Fruit fly (Drosophila melanogaster) whole organism, pupa: ENCODE data around the gene eIF3d2.

Source experiments
- CG10348 ChIP-seq: fragments of 200-800 bp; sonication (Bioruptor generic); IDR thresholded peaks from 2 replicates; pipeline ENCODE4 v1.3.6; 2022; ENCODE audit warnings: missing biosample characterization, missing genetic modification characterization
- CG12605 ChIP-seq: fragments of 200-800 bp; sonication (Bioruptor generic); IDR thresholded peaks from 2 replicates; pipeline ENCODE4 v1.3.6; 2022; ENCODE audit warnings: missing biosample characterization, missing genetic modification characterization
- CG13204 ChIP-seq: fragments of 200-800 bp; sonication (Bioruptor generic); optimal IDR thresholded peaks from 2 replicates; lab custom pipeline; 2018; ENCODE audit warnings: missing biosample characterization, mild to moderate bottlenecking, missing genetic modification characterization, moderate library complexity
- CG14655 ChIP-seq: fragments of 200-800 bp; sonication (Bioruptor generic); optimal IDR thresholded peaks from 3 replicates; lab custom pipeline; 2017; ENCODE audit warnings: mild to moderate bottlenecking, missing biosample characterization, missing genetic modification reagents, missing genetic modification characterization
- CG15710 ChIP-seq: fragments of 200-800 bp; sonication (Bioruptor generic); optimal IDR thresholded peaks from 2 replicates; lab custom pipeline; 2018; ENCODE audit warnings: missing biosample characterization, mild to moderate bottlenecking, missing genetic modification characterization, moderate library complexity
- CG17806 ChIP-seq: fragments of 200-800 bp; sonication (Bioruptor generic); optimal IDR thresholded peaks from 2 replicates; lab custom pipeline; 2018; ENCODE audit warnings: missing biosample characterization, mild to moderate bottlenecking, missing genetic modification characterization, moderate library complexity
- CG32121 ChIP-seq: fragments of 200-800 bp; sonication (Bioruptor generic); IDR thresholded peaks from 2 replicates; pipeline ENCODE4 v1.3.6; 2022; ENCODE audit warnings: missing biosample characterization, missing genetic modification characterization
- CG34367 ChIP-seq: fragments of 200-800 bp; sonication (Bioruptor generic); optimal IDR thresholded peaks from 2 replicates; lab custom pipeline; 2018; ENCODE audit warnings: missing biosample characterization, mild to moderate bottlenecking, missing genetic modification characterization
- CG4496 ChIP-seq: fragments of 200-800 bp; sonication (Bioruptor generic); IDR thresholded peaks from 3 replicates; pipeline ENCODE4 v1.3.6; 2022; ENCODE audit warnings: missing biosample characterization, missing genetic modification characterization
- CG8159 ChIP-seq: fragments of 200-800 bp; sonication (Bioruptor generic); optimal IDR thresholded peaks from 3 replicates; lab custom pipeline; 2018; ENCODE audit warnings: missing biosample characterization, mild to moderate bottlenecking, missing genetic modification characterization, moderate library complexity
- CG8301 ChIP-seq: fragments of 200-800 bp; sonication (Bioruptor generic); optimal IDR thresholded peaks from 2 replicates; lab custom pipeline; 2018; ENCODE audit warnings: missing biosample characterization, mild to moderate bottlenecking, missing genetic modification characterization
- CG9948 ChIP-seq: fragments of 200-800 bp; sonication (Bioruptor generic); optimal IDR thresholded peaks from 2 replicates; lab custom pipeline; 2018; ENCODE audit warnings: missing biosample characterization, mild to moderate bottlenecking, missing genetic modification characterization, moderate library complexity
- D1 ChIP-seq: fragments of 200-800 bp; sonication (Bioruptor generic); optimal IDR thresholded peaks from 2 replicates; lab custom pipeline; 2018; ENCODE audit warnings: missing biosample characterization, mild to moderate bottlenecking, missing genetic modification characterization, moderate library complexity
- EcR ChIP-seq: fragments of 200-800 bp; sonication (Bioruptor generic); optimal IDR thresholded peaks from 3 replicates; lab custom pipeline; 2019; ENCODE audit warnings: missing biosample characterization, missing genetic modification characterization, mild to moderate bottlenecking, moderate library complexity, missing genetic modification reagents
- Pif1A ChIP-seq: fragments of 200-800 bp; sonication (Bioruptor generic); optimal IDR thresholded peaks from 3 replicates; lab custom pipeline; 2016; ENCODE audit warnings: missing biosample characterization, missing genetic modification characterization
- Pif1B ChIP-seq: fragments of 200-800 bp; sonication (Bioruptor generic); optimal IDR thresholded peaks from 3 replicates; lab custom pipeline; 2016; ENCODE audit warnings: missing biosample characterization, missing genetic modification characterization
- Snoo ChIP-seq: fragments of 200-800 bp; sonication (Bioruptor generic); optimal IDR thresholded peaks from 3 replicates; lab custom pipeline; 2017; ENCODE audit warnings: missing biosample characterization, mild to moderate bottlenecking, missing genetic modification characterization, inconsistent platforms
- fd96Ca ChIP-seq: fragments of 200-800 bp; sonication (Bioruptor generic); IDR thresholded peaks from 3 replicates; pipeline ENCODE4 v1.3.6; 2022; ENCODE audit warnings: missing biosample characterization, missing genetic modification characterization
- gl ChIP-seq: fragments of 200-800 bp; sonication (Bioruptor generic); optimal IDR thresholded peaks from 2 replicates; lab custom pipeline; 2018; ENCODE audit warnings: missing biosample characterization, mild to moderate bottlenecking, missing genetic modification characterization
- rn ChIP-seq: fragments of 200-800 bp; sonication (Bioruptor generic); IDR thresholded peaks from 2 replicates; pipeline ENCODE4 v1.3.6; 2022; ENCODE audit warnings: missing biosample characterization, missing genetic modification characterization

Gene eIF3d2

dm6 chr3R:12194911-12195310 is at the start of gene eIF3d2, which contains the start of gene CG43450:
Gene eIF3d2, minus strand, starts transcription at chr3R:12195011.
Gene CG43450, plus strand, starts transcription at chr3R:12195294.
- TF ChIP-seq Pif1A (no peak), CG8301 (no peak)

DNA sequence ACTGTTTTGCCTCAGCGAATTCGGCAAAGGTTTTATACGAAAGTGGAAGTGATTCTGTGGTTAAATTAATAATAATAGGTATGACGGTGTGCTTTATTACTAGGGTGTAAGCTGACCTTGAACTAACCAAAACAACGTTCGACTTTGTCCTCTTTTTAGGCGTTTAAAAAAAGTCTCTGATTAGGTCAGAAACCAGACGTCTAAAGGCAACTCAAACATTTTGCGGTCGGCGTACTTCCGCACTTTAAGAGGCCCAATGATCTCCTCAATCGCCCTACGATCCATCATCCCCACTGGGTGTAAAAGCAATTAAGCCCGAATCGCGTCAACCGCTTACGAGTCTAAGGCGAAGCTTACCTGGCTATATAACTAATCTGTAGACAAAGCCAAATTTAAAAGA is 44.4 kb upstream of the eIF3d2 start, which contains the start of gene Cyp313a3:
Gene Cyp313a3 (minus strand): TSS at position 101 of the 400 bp plus-strand sequence.
- TF ChIP-seq CG12605 (GFP tag; lab: Robert Waterston, UW) = no peak
- TF ChIP-seq gl = no peak
- TF ChIP-seq EcR (GFP tag; lab: Kevin White, UChicago) = no peak
- no peak for TF ChIP-seq CG17806
- no peak for TF ChIP-seq Snoo (tag; lab: Kevin White, UChicago)
- no peak for TF ChIP-seq CG14655
- TF ChIP-seq CG15710 (tag; lab: Kevin White, UChicago) = no peak
- no peak for TF ChIP-seq CG9948
- TF ChIP-seq rn (GFP tag; lab: Robert Waterston, UW) = no peak
- TF ChIP-seq, all 21 proteins: peak for 0

DNA sequence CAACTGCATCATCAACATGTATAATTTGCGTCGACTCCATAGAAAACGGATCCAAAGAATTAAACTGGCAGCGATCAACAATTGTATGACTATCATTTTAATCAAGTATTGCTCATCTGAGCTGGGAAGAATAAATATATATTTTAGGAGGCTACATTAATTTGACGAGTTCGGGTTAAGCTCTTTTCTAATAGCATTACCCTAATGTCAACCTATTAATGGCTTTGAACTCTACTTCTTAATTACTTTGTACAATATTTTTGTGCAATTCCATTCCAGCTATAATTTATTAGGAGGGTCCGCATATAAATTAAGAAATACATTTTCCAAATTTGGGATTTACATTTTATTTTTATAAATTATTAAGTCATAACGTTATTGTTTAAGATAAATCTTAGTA is 42.0 kb upstream of the eIF3d2 start, which contains the start of gene Cyp313a2:
Gene Cyp313a2 (minus strand): TSS at position 101 of the 400 bp plus-strand sequence.
- TF ChIP-seq CG10348 = no peak

dm6 chr3R:12234584-12234983 is 39.8 kb upstream of the eIF3d2 start, which contains the start of gene Cyp313a5:
Gene Cyp313a5, minus strand, starts transcription at chr3R:12234684.
- TF ChIP-seq CG14655 (no peak), CG9948 (no peak), rn (GFP tag; lab: Robert Waterston, UW) (no peak), CG8301 (no peak), CG10348 (no peak), CG13204 (GFP tag; lab: Kevin White, UChicago) (no peak), CG34367 (no peak)

DNA sequence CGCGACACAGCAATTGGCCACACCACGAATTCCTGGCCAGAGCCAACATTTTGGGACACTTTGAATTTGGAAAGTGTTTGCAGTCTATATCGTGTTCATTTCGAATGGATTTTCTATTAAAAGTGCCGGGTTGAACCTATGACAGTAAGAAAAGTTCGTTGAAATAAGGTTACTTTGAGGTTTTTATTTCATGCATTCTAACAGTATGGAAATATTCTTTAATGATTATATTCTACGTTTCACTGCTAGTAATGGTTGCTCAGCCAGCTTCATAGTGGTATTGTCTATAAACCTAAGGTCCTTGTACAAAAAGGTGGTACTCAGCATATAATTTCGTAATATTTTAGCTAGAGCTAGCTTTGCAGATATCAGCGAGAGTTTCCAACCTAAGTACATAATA is 37.8 kb upstream of the eIF3d2 start, which contains the start of gene Pglym87:
Gene Pglym87 (minus strand): TSS at position 101 of the 400 bp plus-strand sequence.
- no peak for TF ChIP-seq CG32121 (GFP tag; lab: Robert Waterston, UW)
- no peak for TF ChIP-seq Pif1B (GFP tag; lab: Kevin White, UChicago)
- TF ChIP-seq CG12605 (GFP tag; lab: Robert Waterston, UW) = no peak
- TF ChIP-seq D1 (tag; lab: Kevin White, UChicago) = no peak
- no peak for TF ChIP-seq fd96Ca (GFP tag; lab: Robert Waterston, UW)
- TF ChIP-seq CG4496 (GFP tag; lab: Robert Waterston, UW) = no peak
- no peak for TF ChIP-seq CG8301
- TF ChIP-seq CG10348 = no peak
- no peak for TF ChIP-seq EcR (GFP tag; lab: Kevin White, UChicago)
- no peak for TF ChIP-seq gl
- TF ChIP-seq rn (GFP tag; lab: Robert Waterston, UW) = no peak
- TF ChIP-seq CG9948 = no peak
- TF ChIP-seq CG17806 = no peak
- TF ChIP-seq CG8159 (tag; lab: Kevin White, UChicago) = no peak
- TF ChIP-seq CG34367 = no peak
- no peak for TF ChIP-seq CG14655
- TF ChIP-seq Pif1A = no peak

dm6 chr3R:12229113-12229512 is 34.3 kb upstream of the eIF3d2 start, which contains the start of gene CG3916:
Gene CG3916, plus strand, starts transcription at chr3R:12229413.
- no peak for TF ChIP-seq CG14655
- TF ChIP-seq CG17806 = no peak

dm6 chr3R:12226239-12226638 is 31.4 kb upstream of the eIF3d2 start, which contains the start of gene CG12256:
Gene CG12256, minus strand, starts transcription at chr3R:12226339.
- TF ChIP-seq CG32121 (GFP tag; lab: Robert Waterston, UW) (no peak), rn (GFP tag; lab: Robert Waterston, UW) (no peak), CG14655 (no peak), CG12605 (GFP tag; lab: Robert Waterston, UW) (no peak), CG9948 (no peak), CG8301 (no peak), Pif1A (no peak), CG15710 (tag; lab: Kevin White, UChicago) (no peak), CG4496 (GFP tag; lab: Robert Waterston, UW) (no peak), CG10348 (no peak), Pif1B (GFP tag; lab: Kevin White, UChicago) (no peak), EcR (GFP tag; lab: Kevin White, UChicago) (no peak), Snoo (tag; lab: Kevin White, UChicago) (no peak), CG13204 (GFP tag; lab: Kevin White, UChicago) (no peak), CG8159 (tag; lab: Kevin White, UChicago) (no peak), D1 (tag; lab: Kevin White, UChicago) (no peak), CG17806 (no peak), gl (no peak)

dm6 chr3R:12224919-12225318 is 30.1 kb upstream of the eIF3d2 start, which contains the start of gene CG17404:
Gene CG17404, minus strand, starts transcription at chr3R:12225019.
- TF ChIP-seq CG14655 = no peak
- TF ChIP-seq CG8159 (tag; lab: Kevin White, UChicago) = no peak
- no peak for TF ChIP-seq CG12605 (GFP tag; lab: Robert Waterston, UW)
